Worm (Caenorhabditis elegans): ENCODE measurements around the gene C04G6.4.

DNA sequence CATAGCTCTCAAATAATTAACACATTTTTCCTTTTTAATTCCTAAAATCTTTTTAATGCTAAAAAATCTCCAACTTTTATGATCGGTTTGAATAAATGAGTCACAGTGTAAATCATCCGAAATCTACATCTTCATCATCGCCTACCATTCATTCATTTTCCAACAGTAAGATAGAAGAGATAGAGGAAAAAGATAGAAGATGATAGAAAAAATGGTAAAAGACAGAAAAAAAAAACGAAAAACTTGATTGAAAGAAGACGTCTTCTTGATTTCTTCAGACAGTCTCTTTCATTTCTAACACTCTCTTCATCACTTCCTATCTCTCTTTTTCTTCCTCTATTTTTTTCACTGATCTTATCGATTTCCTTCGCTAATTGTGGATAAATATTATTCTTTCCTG is 19.9 kb upstream of the C04G6.4 start:
- TF ChIP-seq W03F9.2 (tag; optimal IDR thresholded peaks at IDR 0.05) (no peak), him-1 (tag; optimal IDR thresholded peaks at IDR 0.05) (no peak), dao-5 (tag; optimal IDR thresholded peaks at IDR 0.05) (no peak)
